Worm (Caenorhabditis elegans) whole organism, L2 larva: Measurements from ENCODE around the gene hlh-14.

ENCODE experiments used
- ZK546.5 ChIP-seq: sonication (generic microtip); optimal IDR thresholded peaks from 2 replicates; lab custom pipeline; 2017; ENCODE audit warnings: missing biosample characterization, missing genetic modification characterization
- crh-2 ChIP-seq: sonication (generic microtip); optimal IDR thresholded peaks from 2 replicates; lab custom pipeline; 2017; ENCODE audit warnings: missing biosample characterization, missing genetic modification characterization
- elt-1 ChIP-seq: fragments of 150-350 bp; optimal IDR thresholded peaks from 2 replicates; lab custom pipeline; 2014; ENCODE audit warnings: missing biosample characterization, missing genetic modification characterization
- fos-1 ChIP-seq: fragments of 150-350 bp; optimal IDR thresholded peaks from 2 replicates; lab custom pipeline; 2014; ENCODE audit warnings: missing biosample characterization, missing genetic modification characterization
- lin-13 ChIP-seq: fragments of 150-350 bp; optimal IDR thresholded peaks from 2 replicates; lab custom pipeline; 2014; ENCODE audit warnings: missing biosample characterization, missing genetic modification reagents, missing genetic modification characterization
- mab-5 ChIP-seq: fragments of 150-350 bp; optimal IDR thresholded peaks from 2 replicates; lab custom pipeline; 2014; ENCODE audit warnings: missing biosample characterization, missing genetic modification characterization
- nhr-12 ChIP-seq: fragments of 150-350 bp; optimal IDR thresholded peaks from 2 replicates; lab custom pipeline; 2014; ENCODE audit warnings: missing biosample characterization, missing genetic modification characterization
- nhr-77 ChIP-seq: fragments of 150-350 bp; optimal IDR thresholded peaks from 2 replicates; lab custom pipeline; 2014; ENCODE audit warnings: missing biosample characterization, missing genetic modification characterization
- skn-1 ChIP-seq: sonication (generic microtip); optimal IDR thresholded peaks from 2 replicates; lab custom pipeline; 2017; ENCODE audit warnings: missing biosample characterization, missing genetic modification characterization
- snpc-4 ChIP-seq: fragments of 150-350 bp; optimal IDR thresholded peaks from 2 replicates; lab custom pipeline; 2014; ENCODE audit warnings: missing biosample characterization, missing genetic modification characterization
- unc-62 ChIP-seq: fragments of 150-350 bp; optimal IDR thresholded peaks from 2 replicates; lab custom pipeline; 2014; ENCODE audit warnings: missing biosample characterization, missing genetic modification reagents, missing genetic modification characterization
- ztf-1 ChIP-seq: fragments of 200-800 bp; sonication (Bioruptor generic); conservative IDR thresholded peaks from 2 replicates; pipeline ENCODE4 v1.3.6; 2022; ENCODE audit warnings: missing genetic modification characterization, missing compliant biosample characterization

DNA sequence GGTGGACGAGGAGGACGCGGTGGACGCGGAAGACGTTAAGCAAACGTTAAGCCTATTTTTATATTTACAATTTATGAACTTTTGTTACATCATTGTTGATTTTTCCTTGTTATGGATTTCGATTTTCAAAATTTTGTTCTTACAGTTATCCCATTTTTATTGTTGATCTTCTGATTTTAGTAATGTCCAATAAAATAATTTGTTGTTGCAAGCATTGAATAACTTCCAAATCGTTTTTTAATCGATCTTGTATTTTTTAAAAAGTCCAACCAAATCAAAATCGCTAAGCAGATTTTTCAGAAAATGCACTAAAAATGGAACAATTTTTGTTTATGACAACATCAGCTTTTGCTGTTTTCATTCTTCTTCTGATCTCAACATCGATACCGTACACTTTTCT lies 20.9 kb downstream of the hlh-14 start, which contains the start of gene zipt-3:
- TF ChIP-seq ZK546.5: no peak
- no peak for TF ChIP-seq fos-1
- no peak for TF ChIP-seq unc-62 (GFP tag; lab: Kevin White, UChicago)
- no peak for TF ChIP-seq elt-1 (tag; lab: Kevin White, UChicago)
- TF ChIP-seq mab-5 (tag; lab: Kevin White, UChicago): no peak
- no peak for TF ChIP-seq nhr-12 (tag; lab: Kevin White, UChicago)
- no peak for TF ChIP-seq crh-2 (tag; lab: Kevin White, UChicago)
- no peak for TF ChIP-seq skn-1 (tag; lab: Kevin White, UChicago)
- no peak for TF ChIP-seq nhr-77
- TF ChIP-seq ztf-1 (GFP tag; lab: Robert Waterston, UW): no peak
- TF ChIP-seq lin-13: no peak
- no peak for TF ChIP-seq snpc-4
